Fruit fly (Drosophila melanogaster): Measurements from ENCODE around the gene Kdsr.

dm6 chr3R:25219018-25219417, 43.3 kb downstream of the Kdsr start, which contains the start of gene CG31103:
- TF ChIP-seq CTCF (optimal IDR thresholded peaks at IDR 0.05): no peak
- TF ChIP-seq CG8478 (optimal IDR thresholded peaks at IDR 0.05): no peak
